Worm (Caenorhabditis elegans) whole organism, mixed stage, embryonic: ENCODE results near the gene gpb-1.

Source experiments
- M03D4.4 ChIP-seq: sonication (generic microtip); optimal IDR thresholded peaks from 2 replicates; lab custom pipeline; 2017; ENCODE audit warnings: mild to moderate bottlenecking, missing genetic modification characterization, missing compliant biosample characterization
- bed-3 ChIP-seq: fragments of 200-800 bp; sonication (Bioruptor generic); optimal IDR thresholded peaks from 3 replicates; lab custom pipeline; 2018; ENCODE audit warnings: mild to moderate bottlenecking, missing genetic modification characterization, moderate library complexity, missing compliant biosample characterization
- blmp-1 ChIP-seq: fragments of 150-350 bp; optimal IDR thresholded peaks from 2 replicates; lab custom pipeline; 2014; ENCODE audit warnings: missing biosample characterization, missing genetic modification characterization
- ceh-39 ChIP-seq: fragments of 150-350 bp; optimal IDR thresholded peaks from 2 replicates; lab custom pipeline; 2014; ENCODE audit warnings: missing biosample characterization, missing genetic modification characterization
- ceh-43 ChIP-seq: fragments of 200-800 bp; sonication (Bioruptor generic); optimal IDR thresholded peaks from 2 replicates; lab custom pipeline; 2018; ENCODE audit warnings: mild to moderate bottlenecking, missing genetic modification characterization, moderate library complexity, missing compliant biosample characterization
- ceh-83 ChIP-seq: fragments of 200-800 bp; sonication (Bioruptor generic); optimal IDR thresholded peaks from 2 replicates; lab custom pipeline; 2018; ENCODE audit warnings: mild to moderate bottlenecking, missing genetic modification characterization, missing compliant biosample characterization
- ces-1 ChIP-seq: fragments of 150-350 bp; optimal IDR thresholded peaks from 2 replicates; lab custom pipeline; 2014; ENCODE audit warnings: missing biosample characterization, missing genetic modification reagents, missing genetic modification characterization
- cnd-1 ChIP-seq: fragments of 200-800 bp; sonication (Bioruptor generic); optimal IDR thresholded peaks from 2 replicates; lab custom pipeline; 2018; ENCODE audit warnings: mild to moderate bottlenecking, missing genetic modification characterization, missing compliant biosample characterization
- drap-1 ChIP-seq: fragments of 200-800 bp; sonication (Bioruptor generic); optimal IDR thresholded peaks from 3 replicates; lab custom pipeline; 2018; ENCODE audit warnings: mild to moderate bottlenecking, missing genetic modification characterization, missing compliant biosample characterization
- elt-1 ChIP-seq: sonication (generic microtip); optimal IDR thresholded peaks from 2 replicates; lab custom pipeline; 2017; ENCODE audit warnings: missing genetic modification characterization, mild to moderate bottlenecking, missing compliant biosample characterization, antibody characterized with exemption, moderate library complexity, borderline replicate concordance; ENCODE audit not compliant: insufficient read depth
- elt-3 ChIP-seq: fragments of 150-350 bp; optimal IDR thresholded peaks from 2 replicates; lab custom pipeline; 2014; ENCODE audit warnings: missing biosample characterization, missing genetic modification characterization
- flh-1 ChIP-seq: fragments of 200-800 bp; sonication (Bioruptor generic); optimal IDR thresholded peaks from 2 replicates; lab custom pipeline; 2018; ENCODE audit warnings: mild to moderate bottlenecking, missing genetic modification characterization, moderate library complexity, missing compliant biosample characterization
- hlh-1 ChIP-seq: fragments of 150-350 bp; optimal IDR thresholded peaks from 2 replicates; lab custom pipeline; 2014; ENCODE audit warnings: missing biosample characterization, missing genetic modification reagents, missing genetic modification characterization
- lin-13 ChIP-seq: fragments of 150-350 bp; optimal IDR thresholded peaks from 2 replicates; lab custom pipeline; 2014; ENCODE audit warnings: missing biosample characterization, missing genetic modification characterization
- lin-32 ChIP-seq: fragments of 200-800 bp; sonication (Bioruptor generic); optimal IDR thresholded peaks from 2 replicates; lab custom pipeline; 2018; ENCODE audit warnings: mild to moderate bottlenecking, missing genetic modification characterization, missing compliant biosample characterization
- mab-5 ChIP-seq: fragments of 150-350 bp; optimal IDR thresholded peaks from 2 replicates; lab custom pipeline; 2014; ENCODE audit warnings: missing biosample characterization, missing genetic modification characterization
- mep-1 ChIP-seq: fragments of 150-350 bp; optimal IDR thresholded peaks from 2 replicates; lab custom pipeline; 2017; ENCODE audit warnings: missing biosample characterization, missing genetic modification reagents, missing genetic modification characterization, inconsistent platforms
- mls-2 ChIP-seq: sonication (generic microtip); optimal IDR thresholded peaks from 2 replicates; lab custom pipeline; 2016; ENCODE audit warnings: mild to moderate bottlenecking, missing genetic modification characterization, moderate library complexity, missing compliant biosample characterization
- nhr-12 ChIP-seq: fragments of 150-350 bp; optimal IDR thresholded peaks from 2 replicates; lab custom pipeline; 2014; ENCODE audit warnings: missing biosample characterization, missing genetic modification characterization
- nhr-237 ChIP-seq: fragments of 150-350 bp; optimal IDR thresholded peaks from 2 replicates; lab custom pipeline; 2014; ENCODE audit warnings: missing biosample characterization, missing genetic modification characterization
- nhr-28 ChIP-seq: fragments of 150-350 bp; optimal IDR thresholded peaks from 2 replicates; lab custom pipeline; 2014; ENCODE audit warnings: missing biosample characterization, missing genetic modification characterization
- nhr-76 ChIP-seq: sonication (generic microtip); optimal IDR thresholded peaks from 2 replicates; lab custom pipeline; 2017; ENCODE audit warnings: missing biosample characterization, missing genetic modification characterization
- pha-4 ChIP-seq: fragments of 150-350 bp; optimal IDR thresholded peaks from 2 replicates; lab custom pipeline; 2018; ENCODE audit warnings: missing biosample characterization, missing genetic modification reagents, missing genetic modification characterization
- sem-2 ChIP-seq: fragments of 200-800 bp; sonication (Bioruptor generic); optimal IDR thresholded peaks from 2 replicates; lab custom pipeline; 2018; ENCODE audit warnings: mild to moderate bottlenecking, missing genetic modification characterization, missing compliant biosample characterization
- snpc-4 ChIP-seq: fragments of 150-350 bp; optimal IDR thresholded peaks from 2 replicates; lab custom pipeline; 2014; ENCODE audit warnings: missing biosample characterization, missing genetic modification characterization
- sptf-1 ChIP-seq: sonication (generic microtip); optimal IDR thresholded peaks from 2 replicates; lab custom pipeline; 2017; ENCODE audit warnings: mild to moderate bottlenecking, missing genetic modification characterization, moderate library complexity, missing compliant biosample characterization
- tbx-8 ChIP-seq: fragments of 200-800 bp; sonication (Bioruptor generic); optimal IDR thresholded peaks from 2 replicates; lab custom pipeline; 2018; ENCODE audit warnings: mild to moderate bottlenecking, missing genetic modification characterization, moderate library complexity, missing compliant biosample characterization
- unc-120 ChIP-seq: sonication (generic microtip); optimal IDR thresholded peaks from 2 replicates; lab custom pipeline; 2017; ENCODE audit warnings: missing genetic modification characterization, missing compliant biosample characterization; ENCODE audit not compliant: poor library complexity, severe bottlenecking
- unc-39 ChIP-seq: fragments of 150-350 bp; optimal IDR thresholded peaks from 2 replicates; lab custom pipeline; 2014; ENCODE audit warnings: missing biosample characterization, missing genetic modification characterization
- zip-8 ChIP-seq: fragments of 150-350 bp; optimal IDR thresholded peaks from 2 replicates; lab custom pipeline; 2014; ENCODE audit warnings: missing biosample characterization, missing genetic modification characterization
- ztf-11 ChIP-seq: fragments of 150-350 bp; optimal IDR thresholded peaks from 2 replicates; lab custom pipeline; 2014; ENCODE audit warnings: missing biosample characterization, missing genetic modification characterization

gpb-1 gene

DNA sequence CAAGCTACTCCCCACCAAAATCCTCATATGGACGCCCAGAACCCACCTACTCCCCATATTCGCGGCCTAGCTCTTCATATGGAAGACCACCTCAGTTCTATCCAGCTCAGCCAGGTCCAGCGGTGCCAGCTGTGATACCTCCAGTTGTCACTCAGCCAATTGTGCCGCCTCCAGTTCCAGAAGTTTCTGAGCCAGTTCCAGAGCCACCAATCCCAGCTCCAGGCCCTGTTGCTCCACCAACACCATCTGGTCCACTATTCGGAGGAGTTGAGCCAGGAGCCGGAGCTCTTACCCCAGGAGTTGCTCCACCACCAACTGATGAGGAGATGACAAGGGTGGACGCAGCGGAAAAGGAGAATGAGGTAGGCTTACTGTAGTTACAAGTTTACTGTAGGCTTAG lies 26.8 kb downstream of the gpb-1 start:
- TF ChIP-seq nhr-28 (tag; lab: Kevin White, UChicago) (no peak), nhr-237 (no peak), elt-3 (tag; lab: Kevin White, UChicago) (no peak), ceh-39 (no peak), sem-2 (GFP tag; lab: Kevin White, UChicago) (no peak), lin-13 (tag; lab: Kevin White, UChicago) (no peak), M03D4.4 (tag; lab: Kevin White, UChicago) (no peak), pha-4 (tag; lab: Kevin White, UChicago) (no peak), elt-1 (tag; lab: Kevin White, UChicago) (no peak)

DNA sequence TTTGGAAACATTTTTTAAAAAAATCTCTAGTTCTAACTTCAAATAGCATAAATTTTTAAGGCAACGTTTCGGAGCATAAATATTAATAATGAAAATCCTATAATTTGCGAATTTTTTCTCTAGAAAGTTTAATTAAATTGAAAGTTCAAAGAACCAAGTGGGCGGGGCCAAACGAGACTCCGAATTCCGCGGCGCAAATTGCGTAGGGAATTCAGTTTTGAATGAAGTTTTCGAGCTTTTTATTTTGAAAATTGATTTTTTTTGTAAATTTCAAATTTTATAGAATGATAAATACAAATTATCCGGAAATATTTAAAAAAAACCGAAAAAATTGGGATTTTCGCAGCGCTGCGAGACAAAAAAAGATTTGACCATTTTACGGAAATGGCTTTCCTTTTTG lies 27.6 kb downstream of the gpb-1 start:
- TF ChIP-seq sem-2 (GFP tag; lab: Kevin White, UChicago) = no peak
- TF ChIP-seq unc-120 (tag; lab: Kevin White, UChicago) = no peak
- no peak for TF ChIP-seq hlh-1
- TF ChIP-seq elt-3 (tag; lab: Kevin White, UChicago) = no peak
- no peak for TF ChIP-seq sptf-1 (tag; lab: Kevin White, UChicago)
- no peak for TF ChIP-seq nhr-12 (tag; lab: Kevin White, UChicago)
- TF ChIP-seq lin-32 (GFP tag; lab: Kevin White, UChicago) = no peak
- TF ChIP-seq mab-5 (tag; lab: Kevin White, UChicago) = no peak
- TF ChIP-seq ces-1 (GFP tag; lab: Kevin White, UChicago) = no peak
- no peak for TF ChIP-seq snpc-4 (tag; lab: Kevin White, UChicago)
- TF ChIP-seq ceh-83 (GFP tag; lab: Kevin White, UChicago) = no peak
- TF ChIP-seq cnd-1 = no peak
- TF ChIP-seq zip-8 (tag; lab: Kevin White, UChicago) = no peak
- TF ChIP-seq mep-1 (tag; lab: Kevin White, UChicago) = no peak
- no peak for TF ChIP-seq pha-4 (tag; lab: Kevin White, UChicago)
- no peak for TF ChIP-seq nhr-237
- TF ChIP-seq flh-1 (GFP tag; lab: Kevin White, UChicago) = no peak
- TF ChIP-seq, all 35 proteins: peak for 0

DNA sequence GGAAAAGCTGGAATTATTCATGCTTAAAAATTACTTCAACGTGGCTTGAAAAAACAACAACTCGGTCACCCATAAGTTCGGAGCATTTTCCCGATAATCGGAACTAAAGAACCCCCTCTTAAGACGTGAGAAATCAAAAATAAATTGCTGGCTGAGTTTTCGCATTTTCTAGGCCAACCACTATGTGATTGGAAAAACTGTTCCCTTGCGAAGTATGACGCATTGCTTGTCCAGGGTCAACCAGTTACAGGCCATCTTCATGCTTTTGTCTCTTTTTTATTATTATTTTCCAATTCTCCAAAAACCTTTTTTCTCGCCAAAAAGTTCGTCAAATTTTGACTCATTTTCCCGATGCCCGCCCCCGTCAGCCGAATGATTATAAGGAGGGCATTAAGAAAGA lies 28.3 kb downstream of the gpb-1 start, which contains the start of gene F13D12.3:
F13D12.3 (plus strand) TSS at position 301 of the 400 bp plus-strand sequence.
- TF ChIP-seq nhr-12 (tag; lab: Kevin White, UChicago) (no peak), nhr-237 (no peak), nhr-28 (tag; lab: Kevin White, UChicago) (no peak), unc-120 (tag; lab: Kevin White, UChicago) (no peak)
- TF ChIP-seq, all 35 proteins: peak for 0

DNA sequence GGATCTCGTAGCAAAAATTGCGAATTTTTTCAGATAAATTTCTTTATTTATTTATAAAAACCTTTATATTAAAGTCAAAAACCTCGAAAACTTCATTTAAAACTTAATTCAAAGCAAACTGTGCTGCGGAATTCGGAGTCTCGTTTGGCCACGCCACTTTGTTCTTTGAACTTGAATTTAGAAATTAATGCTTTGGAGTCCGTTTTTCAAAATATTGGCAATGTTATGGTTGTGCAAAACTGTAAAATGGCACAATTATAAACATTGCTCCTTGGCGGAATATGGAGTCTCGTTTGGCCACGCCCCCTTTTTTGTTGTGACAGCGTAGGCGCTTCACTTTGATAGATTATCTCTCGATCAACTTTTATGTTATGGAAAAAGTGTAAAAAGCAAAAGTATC lies 28.9 kb downstream of the gpb-1 start:
- TF ChIP-seq unc-120 (tag; lab: Kevin White, UChicago) (no peak), lin-13 (tag; lab: Kevin White, UChicago) (no peak), ceh-83 (GFP tag; lab: Kevin White, UChicago) (no peak), mep-1 (tag; lab: Kevin White, UChicago) (no peak), ceh-39 (no peak), ces-1 (GFP tag; lab: Kevin White, UChicago) (no peak), ztf-11 (no peak), drap-1 (GFP tag; lab: Kevin White, UChicago) (no peak), ceh-43 (GFP tag; lab: Kevin White, UChicago) (no peak), tbx-8 (GFP tag; lab: Kevin White, UChicago) (no peak), M03D4.4 (tag; lab: Kevin White, UChicago) (no peak), cnd-1 (no peak), mls-2 (tag; lab: Kevin White, UChicago) (no peak), nhr-237 (no peak), hlh-1 (no peak), nhr-28 (tag; lab: Kevin White, UChicago) (no peak), zip-8 (tag; lab: Kevin White, UChicago) (no peak)

DNA sequence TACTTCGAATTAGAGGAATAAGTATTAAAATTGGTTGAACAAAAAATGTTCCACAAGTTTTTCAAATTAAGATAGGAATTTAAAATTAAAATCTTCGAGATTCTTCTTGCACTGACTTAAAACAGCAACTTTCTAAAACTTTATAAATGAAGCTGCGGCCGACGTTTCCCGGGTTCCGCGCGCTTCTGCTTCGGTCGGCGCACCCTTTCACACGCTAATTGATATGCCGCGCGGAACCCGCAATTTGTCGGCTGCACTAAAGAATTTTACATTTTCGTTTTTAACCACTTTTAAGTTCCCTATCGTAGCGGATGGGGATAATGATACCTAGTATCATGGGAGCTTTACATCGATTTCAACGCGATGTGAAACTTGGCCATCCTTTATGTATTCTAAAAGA lies 33.7 kb downstream of the gpb-1 start:
- TF ChIP-seq bed-3 (GFP tag; lab: Kevin White, UChicago) (no peak), cnd-1 (no peak), nhr-28 (tag; lab: Kevin White, UChicago) (no peak), ces-1 (GFP tag; lab: Kevin White, UChicago) (no peak), nhr-12 (tag; lab: Kevin White, UChicago) (no peak), unc-39 (no peak), ceh-39 (no peak), elt-3 (tag; lab: Kevin White, UChicago) (no peak), blmp-1 (tag; lab: Kevin White, UChicago) (no peak), pha-4 (tag; lab: Kevin White, UChicago) (no peak), ceh-83 (GFP tag; lab: Kevin White, UChicago) (no peak), mep-1 (tag; lab: Kevin White, UChicago) (no peak), nhr-76 (tag; lab: Kevin White, UChicago) (no peak), zip-8 (tag; lab: Kevin White, UChicago) (no peak), sem-2 (GFP tag; lab: Kevin White, UChicago) (no peak), flh-1 (GFP tag; lab: Kevin White, UChicago) (no peak), unc-120 (tag; lab: Kevin White, UChicago) (no peak), mab-5 (tag; lab: Kevin White, UChicago) (no peak)
